Worm (Caenorhabditis elegans): ENCODE results near the gene Y53F4B.1.

Y53F4B.1 gene

DNA sequence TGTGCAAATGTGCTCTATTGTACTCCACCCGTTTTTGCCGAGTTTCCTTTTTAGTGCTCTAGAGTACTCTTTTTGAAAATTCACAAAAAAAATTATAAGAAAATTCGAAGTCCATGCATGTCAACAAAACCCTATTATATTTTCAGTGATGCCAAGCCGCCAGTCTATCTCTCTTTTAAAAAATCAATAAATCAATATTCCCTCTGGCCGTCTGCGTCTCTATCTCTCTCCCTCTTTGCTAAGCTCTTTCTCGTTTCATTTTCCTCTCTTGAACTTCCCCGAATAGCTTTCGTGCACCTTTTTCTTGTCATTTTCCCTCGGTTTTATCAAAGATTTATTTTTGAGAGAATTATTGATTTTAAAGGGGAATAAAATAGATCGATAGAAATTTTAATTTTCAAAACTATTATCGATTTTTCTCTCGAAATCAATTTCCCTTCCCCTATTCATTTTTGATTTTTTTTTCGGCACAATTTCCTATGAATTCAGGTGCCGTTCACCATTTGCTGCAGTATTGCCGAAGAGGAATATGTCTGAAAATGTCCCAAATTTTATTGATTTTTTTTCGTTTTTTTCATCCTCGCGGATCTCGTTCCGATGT lies 5.4 kb downstream of the Y53F4B.1 start:
- TF ChIP-seq repo-1 (tag; optimal IDR thresholded peaks at IDR 0.05) (no peak), mes-4 (tag; optimal IDR thresholded peaks at IDR 0.05) (no peak), unc-62 (GFP tag; optimal IDR thresholded peaks at IDR 0.05) (no peak), hlh-12 (tag; optimal IDR thresholded peaks at IDR 0.05) (no peak), rec-8 (tag; optimal IDR thresholded peaks at IDR 0.05) (no peak), dpff-1 (tag; optimal IDR thresholded peaks at IDR 0.05) (no peak), ztf-3 (GFP tag; optimal IDR thresholded peaks at IDR 0.05) (no peak), let-526 (GFP tag; IDR thresholded peaks at IDR 0.05) (no peak), ceh-100 (GFP tag; IDR thresholded peaks at IDR 0.05) (no peak), lin-26 (GFP tag; IDR thresholded peaks at IDR 0.05) (no peak), F57C9.4 (tag; optimal IDR thresholded peaks at IDR 0.05) (no peak)

DNA sequence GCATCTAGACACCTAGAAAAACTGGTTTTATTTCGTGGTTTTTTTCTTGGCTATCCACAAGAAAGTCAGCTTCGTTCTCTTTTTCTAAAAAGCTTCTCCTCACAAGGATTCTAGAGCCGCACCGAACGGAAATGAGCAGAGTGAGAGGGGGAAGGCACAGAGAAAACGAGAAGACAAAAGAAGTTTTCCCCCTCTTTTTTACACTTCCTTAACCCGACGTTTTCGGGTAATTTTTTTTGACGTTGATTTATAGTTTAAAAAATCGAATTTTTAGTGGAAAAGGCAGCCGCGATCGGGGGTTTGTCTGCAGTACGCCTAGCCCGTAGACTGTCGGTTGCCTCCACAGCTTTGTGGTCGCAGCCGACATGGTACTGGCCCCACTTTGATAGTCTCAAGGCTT lies 11.5 kb downstream of the Y53F4B.1 start:
- TF ChIP-seq F37B4.10 (GFP tag; IDR thresholded peaks at IDR 0.05) (no peak), nfya-2 (GFP tag; IDR thresholded peaks at IDR 0.05) (no peak), zfh-2 (GFP tag; conservative IDR thresholded peaks at IDR 0.05) (0 out of 2 replicates have a peak, but pooled peaks have one; percentile 20)

DNA sequence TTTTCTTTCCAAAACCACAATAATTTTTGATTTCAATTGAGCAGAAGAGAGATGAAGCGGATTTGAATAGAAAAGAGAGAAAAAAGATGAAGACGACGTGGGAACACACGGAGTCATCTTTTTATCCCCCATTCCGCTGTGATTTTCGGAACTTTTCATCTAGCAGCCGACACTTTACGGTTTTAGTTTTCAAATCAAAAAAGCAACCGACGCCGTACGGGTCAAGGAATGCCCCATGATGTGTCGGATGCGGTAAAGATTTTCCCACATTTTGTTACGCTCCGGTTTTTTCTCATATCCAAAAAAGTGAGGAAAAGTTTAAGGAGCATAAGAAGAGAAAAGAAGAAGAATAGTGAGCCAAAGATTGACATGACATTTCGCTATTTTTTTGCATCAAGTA lies 12.5 kb downstream of the Y53F4B.1 start:
- TF ChIP-seq hlh-26 (GFP tag; conservative IDR thresholded peaks at IDR 0.05) (no peak), snpc-4 (GFP tag; optimal IDR thresholded peaks at IDR 0.05) (peak; percentile 50), snpc-4 (tag; optimal IDR thresholded peaks at IDR 0.05) (peak; percentile 56 to 79 (median 68)), ztf-3 (GFP tag; optimal IDR thresholded peaks at IDR 0.05) (no peak), aptf-2 (GFP tag; conservative IDR thresholded peaks at IDR 0.05) (no peak), egl-44 (GFP tag; IDR thresholded peaks at IDR 0.05) (no peak), ceh-79 (tag; optimal IDR thresholded peaks at IDR 0.05) (no peak)

DNA sequence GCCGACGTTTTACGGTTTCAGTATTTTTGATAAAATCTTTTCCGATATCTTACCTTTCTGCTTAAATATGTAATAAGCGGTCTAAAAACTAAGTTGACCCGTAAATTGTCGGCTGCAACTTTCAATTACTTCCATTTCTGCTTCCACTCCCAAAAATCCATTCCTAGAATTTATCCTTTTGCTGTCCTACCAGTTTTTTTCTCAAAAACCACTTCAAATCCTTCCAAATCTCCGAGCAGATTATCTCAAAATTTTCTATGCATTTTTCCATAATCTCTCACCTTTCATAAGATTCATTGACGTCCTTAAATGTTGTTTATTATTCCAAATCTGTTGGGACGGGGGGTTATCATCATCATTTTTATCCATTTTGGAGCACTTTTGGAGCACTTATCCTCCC lies 17.0 kb downstream of the Y53F4B.1 start:
- TF ChIP-seq athp-1 (tag; optimal IDR thresholded peaks at IDR 0.05) = no peak
- no peak for TF ChIP-seq chd-7 (tag; optimal IDR thresholded peaks at IDR 0.05)
- TF ChIP-seq ceh-40 (GFP tag; IDR thresholded peaks at IDR 0.05) = no peak
- no peak for TF ChIP-seq gei-17 (GFP tag; optimal IDR thresholded peaks at IDR 0.05)
- TF ChIP-seq cebp-1 (GFP tag; IDR thresholded peaks at IDR 0.05) = no peak
- TF ChIP-seq cebp-1 (tag; optimal IDR thresholded peaks at IDR 0.05) = no peak
- no peak for TF ChIP-seq mcd-1 (GFP tag; IDR thresholded peaks at IDR 0.05)
- no peak for TF ChIP-seq hsf-1 (GFP tag; IDR thresholded peaks at IDR 0.05)
- TF ChIP-seq nhr-90 (tag; optimal IDR thresholded peaks at IDR 0.05) = no peak
- TF ChIP-seq B0019.2 (GFP tag; conservative IDR thresholded peaks at IDR 0.05) = no peak
- no peak for TF ChIP-seq madf-3 (GFP tag; IDR thresholded peaks at IDR 0.05)
- TF ChIP-seq snpc-1.1 (tag; optimal IDR thresholded peaks at IDR 0.05; ENCODE audit: insufficient read depth) = no peak
- no peak for TF ChIP-seq ztf-6 (GFP tag; IDR thresholded peaks at IDR 0.05)

DNA sequence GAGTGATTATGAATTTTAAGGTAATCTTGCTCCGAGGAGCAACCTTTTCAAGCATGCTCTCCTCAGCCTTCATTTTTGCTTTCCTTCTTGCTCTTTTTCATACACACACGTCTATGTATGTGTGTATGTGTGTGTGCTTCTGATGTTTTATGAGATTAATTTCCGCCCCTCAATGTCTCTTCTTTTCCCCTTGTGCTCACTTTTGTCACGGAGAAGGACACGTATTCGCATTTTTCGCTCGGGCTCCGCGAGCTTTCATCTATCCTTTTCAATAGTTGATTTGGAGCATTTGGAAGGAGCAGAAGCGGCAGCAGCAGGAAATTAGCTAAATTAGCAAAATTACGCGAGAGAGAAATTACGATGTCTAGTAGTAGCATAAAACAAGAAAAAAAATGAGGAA lies 17.7 kb downstream of the Y53F4B.1 start:
- TF ChIP-seq mel-28 (tag; optimal IDR thresholded peaks at IDR 0.05; ENCODE audit: borderline replicate concordance) = no peak
- TF ChIP-seq hlh-12 (tag; optimal IDR thresholded peaks at IDR 0.05) = no peak
- no peak for TF ChIP-seq Y79H2A.3 (GFP tag; conservative IDR thresholded peaks at IDR 0.05)
- no peak for TF ChIP-seq chd-7 (tag; optimal IDR thresholded peaks at IDR 0.05)
- TF ChIP-seq B0261.1 (tag; optimal IDR thresholded peaks at IDR 0.05) = no peak

Measured in whole organism, young adult.